Fruit fly (Drosophila melanogaster): ENCODE results near the gene Apc.

dm6 chr3R:28841968-28842367 is 2.6 kb downstream of the Apc start:
- no peak for TF ChIP-seq fru (optimal IDR thresholded peaks at IDR 0.05)
- no peak for TF ChIP-seq CG5953 (GFP tag; IDR thresholded peaks at IDR 0.05)
- TF ChIP-seq her (GFP tag; optimal IDR thresholded peaks at IDR 0.05), result no peak
- TF ChIP-seq Pdp1 (GFP tag; optimal IDR thresholded peaks at IDR 0.05), result no peak
- no peak for TF ChIP-seq CG8478 (optimal IDR thresholded peaks at IDR 0.05)
- no peak for TF ChIP-seq CG43689 (GFP tag; IDR thresholded peaks at IDR 0.05)
- TF ChIP-seq D19A (tag; optimal IDR thresholded peaks at IDR 0.05), result no peak
- TF ChIP-seq CG6854 (GFP tag; optimal IDR thresholded peaks at IDR 0.05), result no peak
- no peak for TF ChIP-seq CG6272 (GFP tag; IDR thresholded peaks at IDR 0.05)
- no peak for TF ChIP-seq cas (GFP tag; IDR thresholded peaks at IDR 0.05)
- TF ChIP-seq pum (GFP tag; optimal IDR thresholded peaks at IDR 0.05), result no peak
